Fruit fly (Drosophila melanogaster): ENCODE data around the gene CG32085.

DNA sequence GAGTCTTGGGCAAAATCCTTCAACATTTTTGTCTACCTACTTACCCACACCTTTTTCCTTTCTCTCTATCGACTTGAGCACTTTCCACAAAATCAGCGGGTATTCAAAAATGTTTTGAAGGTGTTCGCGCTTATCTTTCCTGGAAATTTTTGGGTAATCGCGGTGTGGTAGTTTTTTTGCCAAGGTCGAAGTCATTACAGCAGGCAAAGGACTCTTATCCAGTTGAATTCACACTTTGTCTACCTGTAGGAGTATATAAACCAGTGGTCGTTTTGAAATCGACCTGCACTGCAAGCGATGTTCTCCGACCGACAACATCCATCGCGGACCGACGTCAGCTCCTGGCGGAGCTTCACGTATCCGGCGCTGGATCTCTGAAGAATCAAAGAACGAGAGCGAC is 12.7 kb upstream of the CG32085 start:
- no peak for TF ChIP-seq pan (optimal IDR thresholded peaks at IDR 0.05)
- TF ChIP-seq psq (optimal IDR thresholded peaks at IDR 0.05): no peak
- TF ChIP-seq EcR (GFP tag; optimal IDR thresholded peaks at IDR 0.05): no peak
